Worm (Caenorhabditis elegans): ENCODE results near the gene col-168.

- no peak for TF ChIP-seq nhr-28 (tag; optimal IDR thresholded peaks at IDR 0.05)
- TF ChIP-seq lin-13 (tag; optimal IDR thresholded peaks at IDR 0.05): no peak
- TF ChIP-seq drap-1 (GFP tag; optimal IDR thresholded peaks at IDR 0.05): no peak
- no peak for TF ChIP-seq lsy-2 (tag; optimal IDR thresholded peaks at IDR 0.05)
- no peak for TF ChIP-seq nhr-12 (tag; optimal IDR thresholded peaks at IDR 0.05)
These were observed 12.3 kb downstream of the col-168 start for ce11 chrX:6338446-6338845.
